Worm (Caenorhabditis elegans): ENCODE measurements around the gene fbxc-17.
"Not testable (repeated sequence)": the region's sequence is repeated elsewhere in the genome, so short reads cannot be mapped to it uniquely, and the experiment has no call there.

DNA sequence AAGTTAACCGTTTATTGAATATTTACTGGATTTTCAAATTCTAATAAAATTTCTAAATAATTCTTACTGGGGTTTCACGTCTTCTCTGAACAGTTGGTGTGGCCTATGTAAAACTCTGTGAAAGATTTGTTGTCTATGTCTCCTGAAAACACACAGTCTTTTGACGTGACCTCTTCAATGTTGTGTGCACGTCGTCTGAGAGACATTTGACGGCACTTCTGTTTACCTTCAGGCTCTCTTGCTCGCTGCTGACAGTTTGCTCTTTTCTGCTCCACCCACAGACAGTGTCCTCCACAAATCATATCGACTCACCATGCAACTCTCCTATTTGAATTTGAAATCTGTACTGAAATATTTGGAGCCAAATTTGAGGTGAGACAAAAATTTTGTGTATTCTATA is 48.2 kb downstream of the fbxc-17 start, which contains the start of gene fbxc-34:
- TF ChIP-seq dao-5, W03F9.2, him-1 (tag; optimal IDR thresholded peaks at IDR 0.05): not testable (repeated sequence)
